Worm (Caenorhabditis elegans): ENCODE data around the gene nhr-152.
A peak's percentile ranks its signal among the peaks of the same experiment; 100 is the strongest.

nhr-152 gene

ce11 chrV:7728003-7728678 is 42.0 kb downstream of the nhr-152 start (continued):
- TF ChIP-seq pha-4 (GFP tag; IDR thresholded peaks at IDR 0.05) (peak; percentile 57; the same call in 1 of the 2 replicates), pha-4 (tag; optimal IDR thresholded peaks at IDR 0.05) (no peak), nhr-28 (tag; optimal IDR thresholded peaks at IDR 0.05) (peak; percentile 61), lin-38 (GFP tag; IDR thresholded peaks at IDR 0.05) (peak; percentile 54), jun-1 (tag; optimal IDR thresholded peaks at IDR 0.05) (no peak), Y48G9A.11 (GFP tag; IDR thresholded peaks at IDR 0.05) (no peak), nhr-48 (tag; optimal IDR thresholded peaks at IDR 0.05) (peak; percentile 84), ceh-44 (GFP tag; IDR thresholded peaks at IDR 0.05) (no peak), zag-1 (tag; optimal IDR thresholded peaks at IDR 0.05) (peak; percentile 53), madf-9 (GFP tag; conservative IDR thresholded peaks at IDR 0.05) (peak; percentile 58; the same call in 1 of the 2 replicates), arid-1 (GFP tag; conservative IDR thresholded peaks at IDR 0.05) (peak; percentile 49; the same call in 1 of the 2 replicates), nhr-11 (tag; optimal IDR thresholded peaks at IDR 0.05) (peak; percentile 75), tag-97 (GFP tag; IDR thresholded peaks at IDR 0.05) (no peak), lin-13 (GFP tag; optimal IDR thresholded peaks at IDR 0.05) (peak; percentile 22), lin-15B (tag; optimal IDR thresholded peaks at IDR 0.05) (no peak), lsy-2 (tag; optimal IDR thresholded peaks at IDR 0.05) (peak; percentile 77), mdl-1 (tag; optimal IDR thresholded peaks at IDR 0.05) (peak; percentile 9 to 56), cey-2 (tag; optimal IDR thresholded peaks at IDR 0.05; ENCODE audit: borderline replicate concordance, insufficient read depth) (no peak), snpc-4 (tag; optimal IDR thresholded peaks at IDR 0.05) (no peak), zfp-2 (tag; optimal IDR thresholded peaks at IDR 0.05) (peak; percentile 26), nhr-111 (GFP tag; optimal IDR thresholded peaks at IDR 0.05) (no peak), D1046.2 (GFP tag; IDR thresholded peaks at IDR 0.05) (0 out of 2 replicates have a peak, but pooled peaks have one; percentile 4), lir-3 (tag; optimal IDR thresholded peaks at IDR 0.05) (no peak), tra-1 (GFP tag; IDR thresholded peaks at IDR 0.05) (peak; percentile 63), nhr-25 (tag; optimal IDR thresholded peaks at IDR 0.05; ENCODE audit: borderline replicate concordance, insufficient read depth) (no peak), spr-1 (tag; optimal IDR thresholded peaks at IDR 0.05) (peak; percentile 44), ceh-20 (GFP tag; IDR thresholded peaks at IDR 0.05) (peak; percentile 92), ztf-11 (tag; optimal IDR thresholded peaks at IDR 0.05) (no peak), T26A8.4 (GFP tag; IDR thresholded peaks at IDR 0.05) (peak; percentile 68), egl-27 (tag; optimal IDR thresholded peaks at IDR 0.05) (no peak), snpc-1.2 (GFP tag; IDR thresholded peaks at IDR 0.05) (no peak), unc-39 (tag; optimal IDR thresholded peaks at IDR 0.05) (no peak), fos-1 (tag; optimal IDR thresholded peaks at IDR 0.05) (no peak), vab-7 (GFP tag; IDR thresholded peaks at IDR 0.05) (no peak), mes-2 (tag; optimal IDR thresholded peaks at IDR 0.05; ENCODE audit: poor library complexity, severe bottlenecking) (peak; percentile 37), duxl-1 (tag; optimal IDR thresholded peaks at IDR 0.05; ENCODE audit: poor library complexity) (no peak), ZK337.2 (GFP tag; IDR thresholded peaks at IDR 0.05) (no peak), aha-1 (tag) (peak; percentile 99), nhr-76 (tag; optimal IDR thresholded peaks at IDR 0.05) (no peak), hif-1 (tag; optimal IDR thresholded peaks at IDR 0.05) (peak; percentile 4 to 76), daf-8 (GFP tag; IDR thresholded peaks at IDR 0.05) (no peak), hlh-30 (tag; optimal IDR thresholded peaks at IDR 0.05; ENCODE audit: insufficient read depth) (peak; percentile 77), Y5F2A.4 (GFP tag; optimal IDR thresholded peaks at IDR 0.05) (no peak), F49E8.2 (tag; optimal IDR thresholded peaks at IDR 0.05; ENCODE audit: borderline replicate concordance) (no peak), F44E2.7 (GFP tag; IDR thresholded peaks at IDR 0.05) (no peak), zip-11 (GFP tag; IDR thresholded peaks at IDR 0.05) (no peak), zfp-3 (GFP tag; conservative IDR thresholded peaks at IDR 0.05) (no peak), egl-43 (GFP tag; IDR thresholded peaks at IDR 0.05) (peak; percentile 89), F10B5.3 (tag; optimal IDR thresholded peaks at IDR 0.05) (no peak), nhr-6 (tag; optimal IDR thresholded peaks at IDR 0.05) (no peak)

All from whole organism, L4 larva.